Worm (Caenorhabditis elegans): Measurements from ENCODE around the gene cyp-35A2.

The cyp-35A2 gene

ce11 chrV:7387755-7388154, 23.8 kb upstream of the cyp-35A2 start, which contains the start of gene C02H6.3:
Gene C02H6.3 (minus strand): TSS chrV:7387855.
- TF ChIP-seq ceh-39 (tag; optimal IDR thresholded peaks at IDR 0.05) (no peak), pha-4 (tag; optimal IDR thresholded peaks at IDR 0.05) (no peak), elt-3 (tag; optimal IDR thresholded peaks at IDR 0.05) (no peak), nhr-2 (tag; optimal IDR thresholded peaks at IDR 0.05) (no peak), blmp-1 (tag; optimal IDR thresholded peaks at IDR 0.05) (no peak), flh-1 (GFP tag; optimal IDR thresholded peaks at IDR 0.05) (no peak), sptf-1 (tag; optimal IDR thresholded peaks at IDR 0.05) (no peak), nhr-76 (tag; optimal IDR thresholded peaks at IDR 0.05) (no peak), unc-120 (tag; optimal IDR thresholded peaks at IDR 0.05; ENCODE audit: poor library complexity, severe bottlenecking) (no peak), snpc-4 (tag; optimal IDR thresholded peaks at IDR 0.05) (no peak), elt-1 (tag; optimal IDR thresholded peaks at IDR 0.05; ENCODE audit: borderline replicate concordance, insufficient read depth) (no peak), unc-62 (GFP tag; optimal IDR thresholded peaks at IDR 0.05) (no peak), ceh-83 (GFP tag; optimal IDR thresholded peaks at IDR 0.05) (no peak), ceh-43 (GFP tag; optimal IDR thresholded peaks at IDR 0.05) (no peak), lin-13 (tag; optimal IDR thresholded peaks at IDR 0.05) (no peak), tbx-8 (GFP tag; optimal IDR thresholded peaks at IDR 0.05) (no peak)

ce11 chrV:7386052-7386573, 22.1 kb upstream of the cyp-35A2 start, which contains the start of gene srp-6:
Gene srp-6 (minus strand): TSS chrV:7386102.
- TF ChIP-seq lsy-2 (tag; optimal IDR thresholded peaks at IDR 0.05), result no peak
- TF ChIP-seq drap-1 (GFP tag; optimal IDR thresholded peaks at IDR 0.05), result no peak
- no peak for TF ChIP-seq zip-8 (tag; optimal IDR thresholded peaks at IDR 0.05)
- TF ChIP-seq hlh-1 (tag; optimal IDR thresholded peaks at IDR 0.05), result no peak
- TF ChIP-seq unc-62 (GFP tag; optimal IDR thresholded peaks at IDR 0.05), result no peak
- TF ChIP-seq snpc-4 (tag; optimal IDR thresholded peaks at IDR 0.05), result no peak
- TF ChIP-seq elt-1 (tag; optimal IDR thresholded peaks at IDR 0.05; ENCODE audit: borderline replicate concordance, insufficient read depth), result no peak
- no peak for TF ChIP-seq nhr-76 (tag; optimal IDR thresholded peaks at IDR 0.05)
- no peak for TF ChIP-seq flh-1 (GFP tag; optimal IDR thresholded peaks at IDR 0.05)
- no peak for TF ChIP-seq nhr-237 (tag; optimal IDR thresholded peaks at IDR 0.05)
- no peak for TF ChIP-seq ham-2 (GFP tag; optimal IDR thresholded peaks at IDR 0.05)
- no peak for TF ChIP-seq ceh-43 (GFP tag; optimal IDR thresholded peaks at IDR 0.05)
- no peak for TF ChIP-seq lin-13 (tag; optimal IDR thresholded peaks at IDR 0.05)
- TF ChIP-seq unc-39 (tag; optimal IDR thresholded peaks at IDR 0.05), result no peak
- TF ChIP-seq lin-32 (GFP tag; optimal IDR thresholded peaks at IDR 0.05), result no peak
- no peak for TF ChIP-seq nhr-12 (tag; optimal IDR thresholded peaks at IDR 0.05)
- TF ChIP-seq pha-4 (tag; optimal IDR thresholded peaks at IDR 0.05), result no peak
- TF ChIP-seq bed-3 (GFP tag; optimal IDR thresholded peaks at IDR 0.05), result no peak
- no peak for TF ChIP-seq nhr-28 (tag; optimal IDR thresholded peaks at IDR 0.05)

ce11 chrV:7381008-7381407, 17.0 kb upstream of the cyp-35A2 start, which contains the start of gene C03G6.17:
Gene C03G6.17 (minus strand): TSS chrV:7381108.
- TF ChIP-seq sem-2 (GFP tag; optimal IDR thresholded peaks at IDR 0.05), result no peak
- no peak for TF ChIP-seq M03D4.4 (tag; optimal IDR thresholded peaks at IDR 0.05)
- no peak for TF ChIP-seq hlh-1 (tag; optimal IDR thresholded peaks at IDR 0.05)
- no peak for TF ChIP-seq drap-1 (GFP tag; optimal IDR thresholded peaks at IDR 0.05)
- TF ChIP-seq snpc-4 (tag; optimal IDR thresholded peaks at IDR 0.05), result no peak
- no peak for TF ChIP-seq ces-1 (GFP tag; optimal IDR thresholded peaks at IDR 0.05)
- no peak for TF ChIP-seq pha-4 (tag; optimal IDR thresholded peaks at IDR 0.05)
- TF ChIP-seq sptf-1 (tag; optimal IDR thresholded peaks at IDR 0.05), result no peak
- TF ChIP-seq ztf-11 (tag; optimal IDR thresholded peaks at IDR 0.05), result no peak
- no peak for TF ChIP-seq tbx-8 (GFP tag; optimal IDR thresholded peaks at IDR 0.05)
- no peak for TF ChIP-seq elt-3 (tag; optimal IDR thresholded peaks at IDR 0.05)
- TF ChIP-seq flh-1 (GFP tag; optimal IDR thresholded peaks at IDR 0.05), result no peak
- no peak for TF ChIP-seq nhr-76 (tag; optimal IDR thresholded peaks at IDR 0.05)
- no peak for TF ChIP-seq unc-62 (GFP tag; optimal IDR thresholded peaks at IDR 0.05)
- no peak for TF ChIP-seq unc-120 (tag; optimal IDR thresholded peaks at IDR 0.05; ENCODE audit: poor library complexity, severe bottlenecking)
- no peak for TF ChIP-seq unc-39 (tag; optimal IDR thresholded peaks at IDR 0.05)

- TF ChIP-seq elt-3 (tag; optimal IDR thresholded peaks at IDR 0.05), result no peak
- TF ChIP-seq mep-1 (tag; optimal IDR thresholded peaks at IDR 0.05), result no peak
- TF ChIP-seq nhr-2 (tag; optimal IDR thresholded peaks at IDR 0.05), result no peak
- TF ChIP-seq unc-62 (GFP tag; optimal IDR thresholded peaks at IDR 0.05), result no peak
- no peak for TF ChIP-seq mls-2 (tag; optimal IDR thresholded peaks at IDR 0.05)
- TF ChIP-seq nhr-12 (tag; optimal IDR thresholded peaks at IDR 0.05), result no peak
- no peak for TF ChIP-seq unc-120 (tag; optimal IDR thresholded peaks at IDR 0.05; ENCODE audit: poor library complexity, severe bottlenecking)
- no peak for TF ChIP-seq lin-32 (GFP tag; optimal IDR thresholded peaks at IDR 0.05)
- no peak for TF ChIP-seq pha-4 (tag; optimal IDR thresholded peaks at IDR 0.05)
- TF ChIP-seq hlh-1 (tag; optimal IDR thresholded peaks at IDR 0.05), result no peak
- no peak for TF ChIP-seq ces-1 (GFP tag; optimal IDR thresholded peaks at IDR 0.05)
Measured at ce11 chrV:7379384-7379783, 15.4 kb upstream of the cyp-35A2 start, which contains the start of gene srsx-24. Gene srsx-24 (minus strand): TSS chrV:7379484.

Data from whole organism, mixed stage, embryonic.